Fruit fly (Drosophila melanogaster) Kc167 (cell line): Measurements from ENCODE around the gene CG31051.

Experiments
- Myc ChIP-seq: fragments of >200 bp; optimal IDR thresholded peaks from 2 replicates; lab custom pipeline; 2017; ENCODE audit warnings: missing external identifiers
- Sin3A ChIP-seq: fragments of >200 bp; optimal IDR thresholded peaks from 2 replicates; lab custom pipeline; 2018; ENCODE audit warnings: missing external identifiers
- h ChIP-seq: fragments of >200 bp; optimal IDR thresholded peaks from 3 replicates; lab custom pipeline; 2018; ENCODE audit warnings: missing external identifiers
- insv ChIP-seq: fragments of >200 bp; optimal IDR thresholded peaks from 3 replicates; lab custom pipeline; 2018; ENCODE audit warnings: missing external identifiers
- psq ChIP-seq: fragments of >200 bp; optimal IDR thresholded peaks from 2 replicates; lab custom pipeline; 2017; ENCODE audit warnings: missing external identifiers
- ttk ChIP-seq: sonication (Bioruptor generic); optimal IDR thresholded peaks from 2 replicates; lab custom pipeline; 2017; ENCODE audit warnings: missing external identifiers

CG31051 gene

dm6 chr3R:28547129-28547753 lies 26.9 kb upstream of the CG31051 start:
- no peak for TF ChIP-seq ttk (lab: Kevin White, UChicago)
- no peak for TF ChIP-seq psq (lab: Kevin White, UChicago)
- no peak for TF ChIP-seq Myc (lab: Kevin White, UChicago)
- no peak for TF ChIP-seq h
- TF ChIP-seq Sin3A, result no peak
- no peak for TF ChIP-seq insv (lab: Kevin White, UChicago)

dm6 chr3R:28545663-28546062 lies 25.3 kb upstream of the CG31051 start:
- TF ChIP-seq h (no peak), insv (lab: Kevin White, UChicago) (no peak), ttk (lab: Kevin White, UChicago) (no peak), Myc (lab: Kevin White, UChicago) (no peak)

dm6 chr3R:28544538-28545393 lies 24.5 kb upstream of the CG31051 start, which contains the start of gene mIF2:
Gene mIF2 (minus strand): TSS chr3R:28544817.
- no peak for TF ChIP-seq Sin3A
- no peak for TF ChIP-seq h
- TF ChIP-seq ttk (lab: Kevin White, UChicago), result no peak
- TF ChIP-seq insv (lab: Kevin White, UChicago), result no peak
- TF ChIP-seq Myc (lab: Kevin White, UChicago), result no peak
- TF ChIP-seq psq (lab: Kevin White, UChicago), result no peak

dm6 chr3R:28540274-28541177 lies 20.2 kb upstream of the CG31051 start, which contains the start of gene Ppn:
Gene Ppn (minus strand): TSS chr3R:28540324.
- no peak for TF ChIP-seq Myc (lab: Kevin White, UChicago)
- no peak for TF ChIP-seq ttk (lab: Kevin White, UChicago)
- no peak for TF ChIP-seq Sin3A
- no peak for TF ChIP-seq h
- TF ChIP-seq insv (lab: Kevin White, UChicago), result no peak

- TF ChIP-seq Myc (lab: Kevin White, UChicago), result no peak
Observed at dm6 chr3R:28536794-28537193, 16.5 kb upstream of the CG31051 start.

dm6 chr3R:28486653-28487052 lies 33.7 kb downstream of the CG31051 start, which contains the start of gene Dhc98D:
Gene Dhc98D (plus strand): TSS chr3R:28486953.
- no peak for TF ChIP-seq Myc (lab: Kevin White, UChicago)
- no peak for TF ChIP-seq ttk (lab: Kevin White, UChicago)
- TF ChIP-seq psq (lab: Kevin White, UChicago), result no peak
- TF ChIP-seq h, result no peak
- no peak for TF ChIP-seq insv (lab: Kevin White, UChicago)
- TF ChIP-seq Sin3A, result no peak

- TF ChIP-seq ttk (lab: Kevin White, UChicago) (no peak), Myc (lab: Kevin White, UChicago) (no peak), psq (lab: Kevin White, UChicago) (no peak), h (no peak), insv (lab: Kevin White, UChicago) (no peak), Sin3A (no peak)
Observed at dm6 chr3R:28484257-28484656, 36.1 kb downstream of the CG31051 start, which contains the start of gene CG1894. Gene CG1894 (plus strand): TSS chr3R:28484557.
